Worm (Caenorhabditis elegans) whole organism, mixed stage, embryonic: ENCODE results near the gene srb-13.

Source experiments
- elt-1 ChIP-seq: sonication (generic microtip); optimal IDR thresholded peaks from 2 replicates; lab custom pipeline; 2017; ENCODE audit warnings: missing genetic modification characterization, mild to moderate bottlenecking, missing compliant biosample characterization, antibody characterized with exemption, moderate library complexity, borderline replicate concordance; ENCODE audit not compliant: insufficient read depth
- flh-1 ChIP-seq: fragments of 200-800 bp; sonication (Bioruptor generic); optimal IDR thresholded peaks from 2 replicates; lab custom pipeline; 2018; ENCODE audit warnings: mild to moderate bottlenecking, missing genetic modification characterization, moderate library complexity, missing compliant biosample characterization
- ham-2 ChIP-seq: fragments of 200-800 bp; sonication (Bioruptor generic); optimal IDR thresholded peaks from 2 replicates; lab custom pipeline; 2018; ENCODE audit warnings: mild to moderate bottlenecking, missing genetic modification characterization, missing compliant biosample characterization
- hlh-1 ChIP-seq: fragments of 150-350 bp; optimal IDR thresholded peaks from 2 replicates; lab custom pipeline; 2014; ENCODE audit warnings: missing biosample characterization, missing genetic modification reagents, missing genetic modification characterization
- lsy-2 ChIP-seq: fragments of 150-350 bp; optimal IDR thresholded peaks from 2 replicates; lab custom pipeline; 2014; ENCODE audit warnings: missing biosample characterization, missing genetic modification characterization
- mab-5 ChIP-seq: fragments of 150-350 bp; optimal IDR thresholded peaks from 2 replicates; lab custom pipeline; 2014; ENCODE audit warnings: missing biosample characterization, missing genetic modification characterization
- nhr-12 ChIP-seq: fragments of 150-350 bp; optimal IDR thresholded peaks from 2 replicates; lab custom pipeline; 2014; ENCODE audit warnings: missing biosample characterization, missing genetic modification characterization
- sptf-1 ChIP-seq: sonication (generic microtip); optimal IDR thresholded peaks from 2 replicates; lab custom pipeline; 2017; ENCODE audit warnings: mild to moderate bottlenecking, missing genetic modification characterization, moderate library complexity, missing compliant biosample characterization
- unc-62 ChIP-seq: fragments of 150-350 bp; optimal IDR thresholded peaks from 2 replicates; lab custom pipeline; 2014; ENCODE audit warnings: missing biosample characterization, missing genetic modification reagents, missing genetic modification characterization
- zip-8 ChIP-seq: fragments of 150-350 bp; optimal IDR thresholded peaks from 2 replicates; lab custom pipeline; 2014; ENCODE audit warnings: missing biosample characterization, missing genetic modification characterization

The srb-13 gene

ce11 chrII:5109693-5110092 is 47.7 kb downstream of the srb-13 start, which contains the start of gene F09C12.2:
Gene F09C12.2, plus strand, starts transcription at chrII:5110012.
- TF ChIP-seq unc-62 (GFP tag; lab: Kevin White, UChicago) = no peak
- TF ChIP-seq nhr-12 = no peak
- no peak for TF ChIP-seq lsy-2 (tag; lab: Kevin White, UChicago)
- no peak for TF ChIP-seq flh-1 (GFP tag; lab: Kevin White, UChicago)
- TF ChIP-seq zip-8 = no peak
- TF ChIP-seq hlh-1 (tag; lab: Kevin White, UChicago) = no peak
- TF ChIP-seq ham-2 = no peak
- TF ChIP-seq sptf-1 (tag; lab: Kevin White, UChicago) = no peak
- TF ChIP-seq elt-1 (tag; lab: Kevin White, UChicago) = no peak
- TF ChIP-seq mab-5 (tag; lab: Kevin White, UChicago) = no peak
